Worm (Caenorhabditis elegans): ENCODE measurements around the gene Y41D4A.4.
A peak's percentile ranks its signal among the peaks of the same experiment; 100 is the strongest.
"Not testable (repeated sequence)": the region's sequence is repeated elsewhere in the genome, so short reads cannot be mapped to it uniquely, and the experiment has no call there.

Y41D4A.4 gene

ce11 chrIV:1721610-1722009 lies 24.2 kb upstream of the Y41D4A.4 start:
- TF ChIP-seq duxl-1 (tag; optimal IDR thresholded peaks at IDR 0.05; ENCODE audit: poor library complexity) (no peak), madf-5 (GFP tag; IDR thresholded peaks at IDR 0.05) (no peak), lin-29 (GFP tag; IDR thresholded peaks at IDR 0.05) (no peak), mdl-1 (tag; optimal IDR thresholded peaks at IDR 0.05) (no peak), unc-62 (GFP tag; optimal IDR thresholded peaks at IDR 0.05 in 1 of 2) (no peak), unc-62 (tag; optimal IDR thresholded peaks at IDR 0.05) (no peak), F10B5.3 (tag; optimal IDR thresholded peaks at IDR 0.05) (no peak), sdz-12 (GFP tag; optimal IDR thresholded peaks at IDR 0.05) (no peak), dmd-6 (GFP tag; IDR thresholded peaks at IDR 0.05) (no peak), ceh-20 (GFP tag; IDR thresholded peaks at IDR 0.05) (peak; percentile 7; the same call in 1 of the 2 replicates), F37D6.2 (tag; optimal IDR thresholded peaks at IDR 0.05) (no peak), dve-1 (tag; optimal IDR thresholded peaks at IDR 0.05; ENCODE audit: insufficient read depth) (no peak), nhr-42 (GFP tag; IDR thresholded peaks at IDR 0.05) (no peak), set-16 (GFP tag; IDR thresholded peaks at IDR 0.05) (peak; percentile 96), dmd-9 (GFP tag; IDR thresholded peaks at IDR 0.05) (no peak), ceh-44 (GFP tag; IDR thresholded peaks at IDR 0.05) (no peak), zfp-2 (tag; optimal IDR thresholded peaks at IDR 0.05) (no peak), snpc-4 (tag; optimal IDR thresholded peaks at IDR 0.05) (no peak), tra-1 (GFP tag; IDR thresholded peaks at IDR 0.05) (peak; percentile 36; the same call in 1 of the 2 replicates), fos-1 (tag; optimal IDR thresholded peaks at IDR 0.05) (no peak), aha-1 (tag) (no peak), jun-1 (tag; optimal IDR thresholded peaks at IDR 0.05) (no peak)

- TF ChIP-seq vab-7 (GFP tag; IDR thresholded peaks at IDR 0.05) (0 out of 2 replicates have a peak, but pooled peaks have one; percentile 25), F26F4.8 (GFP tag; conservative IDR thresholded peaks at IDR 0.05) (peak; percentile 43; the same call in 1 of the 2 replicates), ceh-20 (GFP tag; IDR thresholded peaks at IDR 0.05) (peak; percentile 50; the same call in 1 of the 2 replicates), snpc-1.2 (GFP tag; IDR thresholded peaks at IDR 0.05) (0 out of 2 replicates have a peak, but pooled peaks have one; percentile 36), lin-38 (GFP tag; IDR thresholded peaks at IDR 0.05) (peak; percentile 28), set-16 (GFP tag; IDR thresholded peaks at IDR 0.05) (peak; percentile 99), pha-4 (GFP tag; IDR thresholded peaks at IDR 0.05) (0 out of 2 replicates have a peak, but pooled peaks have one; percentile 66), zfp-3 (GFP tag; conservative IDR thresholded peaks at IDR 0.05) (peak; percentile 60; the same call in 1 of the 2 replicates), madf-9 (GFP tag; conservative IDR thresholded peaks at IDR 0.05) (0 out of 2 replicates have a peak, but pooled peaks have one; percentile 30), dmd-8 (GFP tag; IDR thresholded peaks at IDR 0.05) (0 out of 2 replicates have a peak, but pooled peaks have one; percentile 36)
- TF ChIP-seq pha-4 (tag; optimal IDR thresholded peaks at IDR 0.05) = not testable (repeated sequence)
These were observed 23.3 kb upstream of the Y41D4A.4 start for ce11 chrIV:1722463-1722862.

- TF ChIP-seq F37D6.2 (tag; optimal IDR thresholded peaks at IDR 0.05) = no peak
- TF ChIP-seq nhr-25 (tag; optimal IDR thresholded peaks at IDR 0.05; ENCODE audit: borderline replicate concordance, insufficient read depth) = no peak
- TF ChIP-seq pqm-1 (tag; optimal IDR thresholded peaks at IDR 0.05) = no peak
- TF ChIP-seq nhr-77 (tag; optimal IDR thresholded peaks at IDR 0.05) = no peak
- no peak for TF ChIP-seq dmd-6 (GFP tag; IDR thresholded peaks at IDR 0.05)
- 0 out of 2 replicates have a peak, but pooled peaks have one; percentile 6 for TF ChIP-seq madf-9 (GFP tag; conservative IDR thresholded peaks at IDR 0.05)
- TF ChIP-seq nhr-42 (GFP tag; IDR thresholded peaks at IDR 0.05) = no peak
- TF ChIP-seq lin-38 (GFP tag; IDR thresholded peaks at IDR 0.05) = no peak
- no peak for TF ChIP-seq ces-1 (GFP tag; optimal IDR thresholded peaks at IDR 0.05)
- TF ChIP-seq nhr-28 (tag; optimal IDR thresholded peaks at IDR 0.05) = no peak
- TF ChIP-seq Y5F2A.4 (GFP tag; optimal IDR thresholded peaks at IDR 0.05) = no peak
- TF ChIP-seq mxl-2 (GFP tag; conservative IDR thresholded peaks at IDR 0.05) = 0 out of 2 replicates have a peak, but pooled peaks have one; percentile 6
- no peak for TF ChIP-seq spr-3 (GFP tag; optimal IDR thresholded peaks at IDR 0.05)
- TF ChIP-seq lin-29 (GFP tag; IDR thresholded peaks at IDR 0.05) = no peak
- TF ChIP-seq madf-5 (GFP tag; IDR thresholded peaks at IDR 0.05) = no peak
- no peak for TF ChIP-seq ZK546.5 (tag; optimal IDR thresholded peaks at IDR 0.05)
- no peak for TF ChIP-seq arid-1 (GFP tag; conservative IDR thresholded peaks at IDR 0.05)
- TF ChIP-seq zag-1 (tag; optimal IDR thresholded peaks at IDR 0.05) = no peak
- TF ChIP-seq zfp-3 (GFP tag; conservative IDR thresholded peaks at IDR 0.05) = peak; percentile 89
- TF ChIP-seq ama-1 (optimal IDR thresholded peaks at IDR 0.05) = peak; percentile 46
- TF ChIP-seq dmd-8 (GFP tag; IDR thresholded peaks at IDR 0.05) = no peak
- TF ChIP-seq saeg-2 (GFP tag; IDR thresholded peaks at IDR 0.05) = no peak
- TF ChIP-seq daf-8 (GFP tag; IDR thresholded peaks at IDR 0.05) = no peak
- no peak for TF ChIP-seq jun-1 (tag; optimal IDR thresholded peaks at IDR 0.05)
- TF ChIP-seq F44E2.7 (GFP tag; IDR thresholded peaks at IDR 0.05) = no peak
- peak; percentile 76 for TF ChIP-seq aly-2 (tag; optimal IDR thresholded peaks at IDR 0.05)
These were observed 22.8 kb upstream of the Y41D4A.4 start for ce11 chrIV:1722953-1723352.
